Worm (Caenorhabditis elegans) whole organism, midembryonic: ENCODE measurements around the gene F10E9.2.

ENCODE experiments used
- T22C8.4 ChIP-seq: fragments of 200-800 bp; sonication (Bioruptor generic); IDR thresholded peaks from 2 replicates; pipeline ENCODE4 v1.3.6; 2022; ENCODE audit warnings: missing genetic modification characterization, missing compliant biosample characterization
- flt-1 ChIP-seq: fragments of 200-800 bp; sonication (Bioruptor generic); IDR thresholded peaks from 2 replicates; pipeline ENCODE4 v1.3.6; 2022; ENCODE audit warnings: missing genetic modification characterization, missing compliant biosample characterization
- klf-2 ChIP-seq: fragments of 200-800 bp; sonication (Bioruptor generic); conservative IDR thresholded peaks from 2 replicates; pipeline ENCODE4 v1.3.6; 2022; ENCODE audit warnings: missing genetic modification reagents, missing genetic modification characterization, missing compliant biosample characterization
- ref-1 ChIP-seq: fragments of 200-800 bp; sonication (Bioruptor generic); conservative IDR thresholded peaks from 2 replicates; pipeline ENCODE4 v1.3.6; 2022; ENCODE audit warnings: missing genetic modification reagents, missing genetic modification characterization, missing compliant biosample characterization
- tab-1 ChIP-seq: fragments of 200-800 bp; sonication (Bioruptor generic); IDR thresholded peaks from 2 replicates; pipeline ENCODE4 v1.3.6; 2022; ENCODE audit warnings: missing genetic modification characterization, missing compliant biosample characterization
- ztf-23 ChIP-seq: fragments of 200-800 bp; sonication (Bioruptor generic); IDR thresholded peaks from 2 replicates; pipeline ENCODE4 v1.3.6; 2022; ENCODE audit warnings: missing genetic modification reagents, missing genetic modification characterization, missing compliant biosample characterization
- ztf-29 ChIP-seq: fragments of 200-800 bp; sonication (Bioruptor generic); IDR thresholded peaks from 2 replicates; pipeline ENCODE4 v1.3.6; 2022; ENCODE audit warnings: missing genetic modification reagents, missing genetic modification characterization, missing compliant biosample characterization

DNA sequence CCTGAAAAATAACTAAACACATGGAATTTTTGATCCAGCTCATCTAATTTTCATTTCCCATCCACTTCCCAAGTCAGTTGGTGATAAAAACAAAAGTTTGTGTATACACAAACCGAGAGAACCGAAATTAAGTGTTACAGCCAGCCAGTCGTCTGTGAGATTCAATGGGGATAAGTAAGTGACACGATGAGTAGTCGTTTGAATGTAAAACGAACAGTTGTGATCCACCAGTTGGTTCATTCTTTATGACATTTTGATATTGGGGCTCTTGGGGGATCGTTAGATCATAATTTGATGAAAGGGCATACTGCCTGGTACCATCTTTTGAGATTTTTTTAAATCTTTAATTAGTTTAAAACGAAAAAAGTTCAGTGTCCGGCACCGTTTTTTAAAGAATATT is 25.7 kb upstream of the F10E9.2 start:
- TF ChIP-seq flt-1 (GFP tag; lab: Robert Waterston, UW) (no peak), tab-1 (GFP tag; lab: Robert Waterston, UW) (no peak), ztf-29 (no peak), T22C8.4 (GFP tag; lab: Robert Waterston, UW) (no peak), ref-1 (GFP tag; lab: Robert Waterston, UW) (no peak), ztf-23 (GFP tag; lab: Robert Waterston, UW) (no peak), klf-2 (no peak)
